Fruit fly (Drosophila melanogaster) whole organism, embryonic: ENCODE measurements around the gene CG42716.

ENCODE experiments used
- Bgb ChIP-seq: fragments of 200-800 bp; sonication (Bioruptor generic); IDR thresholded peaks from 2 replicates; pipeline ENCODE4 v1.3.6; 2022; ENCODE audit warnings: missing biosample characterization, missing genetic modification characterization; ENCODE audit not compliant: partially characterized antibody
- CG10321 ChIP-seq: fragments of 200-800 bp; sonication (Bioruptor generic); IDR thresholded peaks from 2 replicates; pipeline ENCODE4 v1.3.6; 2022; ENCODE audit warnings: missing biosample characterization, missing genetic modification characterization
- CG11085 ChIP-seq: fragments of 200-800 bp; sonication (Bioruptor generic); IDR thresholded peaks from 2 replicates; pipeline ENCODE4 v1.3.6; 2022; ENCODE audit warnings: missing biosample characterization, missing genetic modification characterization
- CG13894 ChIP-seq: fragments of 200-800 bp; sonication (Bioruptor generic); optimal IDR thresholded peaks from 3 replicates; lab custom pipeline; 2018; ENCODE audit warnings: missing biosample characterization, mild to moderate bottlenecking, missing genetic modification characterization, moderate library complexity
- CG16779 ChIP-seq: fragments of 200-800 bp; sonication (Bioruptor generic); IDR thresholded peaks from 2 replicates; pipeline ENCODE4 v1.3.6; 2022; ENCODE audit warnings: missing biosample characterization, missing genetic modification characterization
- CG17359 ChIP-seq: fragments of 200-800 bp; sonication (Bioruptor generic); optimal IDR thresholded peaks from 3 replicates; lab custom pipeline; 2018; ENCODE audit warnings: missing biosample characterization, mild to moderate bottlenecking, missing genetic modification characterization, moderate library complexity
- CG1832 ChIP-seq: fragments of 200-800 bp; sonication (Bioruptor generic); optimal IDR thresholded peaks from 2 replicates; lab custom pipeline; 2017; ENCODE audit warnings: missing biosample characterization, mild to moderate bottlenecking, missing genetic modification characterization, inconsistent platforms
- CG18599 ChIP-seq: fragments of 200-800 bp; sonication (Bioruptor generic); optimal IDR thresholded peaks from 3 replicates; lab custom pipeline; 2017; ENCODE audit warnings: missing biosample characterization, missing genetic modification characterization, mild to moderate bottlenecking, moderate library complexity, missing genetic modification reagents
- CG18764 ChIP-seq: fragments of 200-800 bp; sonication (Bioruptor generic); optimal IDR thresholded peaks from 3 replicates; lab custom pipeline; 2016; ENCODE audit warnings: missing biosample characterization, missing genetic modification characterization
- CG32767 ChIP-seq: fragments of 200-800 bp; sonication (Bioruptor generic); IDR thresholded peaks from 2 replicates; pipeline ENCODE4 v1.3.6; 2022; ENCODE audit warnings: missing biosample characterization, missing genetic modification characterization
- CG3726 ChIP-seq: fragments of 200-800 bp; sonication (Bioruptor generic); IDR thresholded peaks from 3 replicates; pipeline ENCODE4, ENCODE4 v1.3.6; 2022; ENCODE audit warnings: missing biosample characterization, missing genetic modification characterization
- CG3995 ChIP-seq: fragments of 200-800 bp; sonication (Bioruptor generic); optimal IDR thresholded peaks from 3 replicates; lab custom pipeline; 2016; ENCODE audit warnings: missing biosample characterization, missing genetic modification characterization
- CG4360 ChIP-seq: fragments of 200-800 bp; sonication (Bioruptor generic); IDR thresholded peaks from 2 replicates; pipeline ENCODE4 v1.3.6; 2022; ENCODE audit warnings: missing biosample characterization, missing genetic modification characterization
- CG5953 ChIP-seq: fragments of 200-800 bp; sonication (Bioruptor generic); IDR thresholded peaks from 2 replicates; pipeline ENCODE4 v1.3.6; 2022; ENCODE audit warnings: missing biosample characterization, missing genetic modification characterization
- CG6272 ChIP-seq: fragments of 200-800 bp; sonication (Bioruptor generic); IDR thresholded peaks from 2 replicates; pipeline ENCODE4 v1.3.6; 2022; ENCODE audit warnings: missing biosample characterization, missing genetic modification characterization
- CG6765 ChIP-seq: fragments of 200-800 bp; sonication (Bioruptor generic); optimal IDR thresholded peaks from 3 replicates; lab custom pipeline; 2017; ENCODE audit warnings: missing biosample characterization, mild to moderate bottlenecking, missing genetic modification characterization
- CG7556 ChIP-seq: fragments of 200-800 bp; sonication (Bioruptor generic); optimal IDR thresholded peaks from 2 replicates; lab custom pipeline; 2017; ENCODE audit warnings: missing biosample characterization, mild to moderate bottlenecking, missing genetic modification characterization
- CTCF ChIP-seq: fragments of 200-800 bp; sonication (Bioruptor generic); optimal IDR thresholded peaks from 2 replicates; lab custom pipeline; 2017; ENCODE audit warnings: missing biosample characterization, mild to moderate bottlenecking, missing genetic modification characterization, moderate library complexity
- Dbx ChIP-seq: fragments of 200-800 bp; sonication (Bioruptor generic); IDR thresholded peaks from 3 replicates; pipeline ENCODE4 v1.3.6; 2022; ENCODE audit warnings: missing biosample characterization, missing genetic modification characterization
- Drgx ChIP-seq: fragments of 200-800 bp; sonication (Bioruptor generic); IDR thresholded peaks from 2 replicates; pipeline ENCODE4 v1.3.6; 2022; ENCODE audit warnings: missing biosample characterization, missing genetic modification characterization
- E2f2 ChIP-seq: fragments of 200-800 bp; sonication (Bioruptor generic); IDR thresholded peaks from 2 replicates; pipeline ENCODE4 v1.3.6; 2022; ENCODE audit warnings: missing biosample characterization, missing genetic modification characterization
- Eip74EF ChIP-seq, 2 experiments: fragments of 200-800 bp in 1 of 2; fragments of >200 bp in 1 of 2; sonication (Bioruptor generic) in 1 of 2; optimal IDR thresholded peaks; 2 replicates each; lab custom pipeline; 2017 to 2019; ENCODE audit warnings: missing biosample characterization in 2 of 2, missing genetic modification characterization in 2 of 2, mild to moderate bottlenecking in 1 of 2, moderate library complexity in 1 of 2
- H2.0 ChIP-seq: fragments of 200-800 bp; sonication (Bioruptor generic); IDR thresholded peaks from 2 replicates; pipeline ENCODE4 v1.3.6; 2022; ENCODE audit warnings: missing biosample characterization, missing genetic modification characterization
- Nf-YA ChIP-seq: fragments of 200-800 bp; sonication (Bioruptor generic); IDR thresholded peaks from 2 replicates; pipeline ENCODE4 v1.3.6; 2022; ENCODE audit warnings: missing biosample characterization, missing genetic modification characterization
- Opbp ChIP-seq: fragments of 200-800 bp; sonication (Bioruptor generic); IDR thresholded peaks from 3 replicates; pipeline ENCODE4 v1.3.6; 2022; ENCODE audit warnings: missing biosample characterization, missing genetic modification characterization; ENCODE audit not compliant: partially characterized antibody
- ash1 ChIP-seq: fragments of 200-800 bp; sonication (Bioruptor generic); optimal IDR thresholded peaks from 2 replicates; lab custom pipeline; 2018; ENCODE audit warnings: missing biosample characterization, mild to moderate bottlenecking, missing genetic modification characterization
- caup ChIP-seq: fragments of 200-800 bp; sonication (Bioruptor generic); optimal IDR thresholded peaks from 3 replicates; lab custom pipeline; 2017; ENCODE audit warnings: missing biosample characterization, mild to moderate bottlenecking, missing genetic modification characterization, moderate library complexity; ENCODE audit not compliant: severe bottlenecking
- cg ChIP-seq: fragments of 200-800 bp; sonication (Bioruptor generic); optimal IDR thresholded peaks from 3 replicates; lab custom pipeline; 2019; ENCODE audit warnings: missing biosample characterization, mild to moderate bottlenecking, missing genetic modification characterization, moderate library complexity
- chm ChIP-seq: fragments of 200-800 bp; sonication (Bioruptor generic); IDR thresholded peaks from 2 replicates; pipeline ENCODE4 v1.3.6; 2022; ENCODE audit warnings: missing biosample characterization, missing genetic modification characterization
- chn ChIP-seq: fragments of 200-800 bp; sonication (Bioruptor generic); optimal IDR thresholded peaks from 2 replicates; lab custom pipeline; 2016; ENCODE audit warnings: missing biosample characterization, missing genetic modification characterization
- crc ChIP-seq: fragments of 200-800 bp; sonication (Bioruptor generic); optimal IDR thresholded peaks from 2 replicates; lab custom pipeline; 2016; ENCODE audit warnings: missing biosample characterization, missing genetic modification characterization
- ewg ChIP-seq: fragments of 200-800 bp; sonication (Bioruptor generic); optimal IDR thresholded peaks from 3 replicates; lab custom pipeline; 2017; ENCODE audit warnings: mild to moderate bottlenecking, missing biosample characterization, missing genetic modification reagents, missing genetic modification characterization
- exex ChIP-seq: fragments of 200-800 bp; sonication (Bioruptor generic); optimal IDR thresholded peaks from 4 replicates; lab custom pipeline; 2018; ENCODE audit warnings: missing biosample characterization, mild to moderate bottlenecking, missing genetic modification characterization, moderate library complexity
- gsb ChIP-seq: fragments of 200-800 bp; sonication (Bioruptor generic); IDR thresholded peaks from 2 replicates; pipeline ENCODE4 v1.3.6; 2022; ENCODE audit warnings: missing biosample characterization, missing genetic modification characterization
- lab ChIP-seq: fragments of 200-800 bp; sonication (Bioruptor generic); optimal IDR thresholded peaks from 3 replicates; lab custom pipeline; 2017; ENCODE audit warnings: missing biosample characterization, missing genetic modification characterization, mild to moderate bottlenecking, moderate library complexity, missing genetic modification reagents
- mld ChIP-seq: fragments of 200-800 bp; sonication (Bioruptor generic); IDR thresholded peaks from 3 replicates; pipeline ENCODE4 v1.3.6; 2022; ENCODE audit warnings: missing biosample characterization, missing genetic modification characterization; ENCODE audit not compliant: partially characterized antibody
- nerfin-2 ChIP-seq: fragments of 200-800 bp; sonication (Bioruptor generic); IDR thresholded peaks from 2 replicates; pipeline ENCODE4 v1.3.6; 2022; ENCODE audit warnings: missing biosample characterization, missing genetic modification characterization; ENCODE audit not compliant: partially characterized antibody
- nom ChIP-seq: fragments of 200-800 bp; sonication (Bioruptor generic); optimal IDR thresholded peaks from 2 replicates; lab custom pipeline; 2017; ENCODE audit warnings: missing biosample characterization, missing genetic modification characterization, mild to moderate bottlenecking, moderate library complexity, missing genetic modification reagents
- pnt ChIP-seq: fragments of 200-800 bp; sonication (Bioruptor generic); optimal IDR thresholded peaks from 3 replicates; lab custom pipeline; 2016; ENCODE audit warnings: missing biosample characterization, missing genetic modification characterization
- pros ChIP-seq: fragments of 200-800 bp; sonication (Bioruptor generic); optimal IDR thresholded peaks from 3 replicates; lab custom pipeline; 2019; ENCODE audit warnings: missing biosample characterization, mild to moderate bottlenecking, missing genetic modification characterization, moderate library complexity
- run ChIP-seq: fragments of 200-800 bp; sonication (Bioruptor generic); optimal IDR thresholded peaks from 3 replicates; lab custom pipeline; 2018; ENCODE audit warnings: missing biosample characterization, mild to moderate bottlenecking, missing genetic modification characterization
- scrt ChIP-seq: fragments of 200-800 bp; sonication (Bioruptor generic); optimal IDR thresholded peaks from 2 replicates; lab custom pipeline; 2018; ENCODE audit warnings: missing biosample characterization, mild to moderate bottlenecking, missing genetic modification characterization, moderate library complexity
- seq ChIP-seq: fragments of 200-800 bp; sonication (Bioruptor generic); IDR thresholded peaks from 2 replicates; pipeline ENCODE4 v1.3.6; 2022; ENCODE audit warnings: missing biosample characterization, missing genetic modification characterization
- stc ChIP-seq: fragments of 200-800 bp; sonication (Bioruptor generic); IDR thresholded peaks from 2 replicates; pipeline ENCODE4 v1.3.6; 2022; ENCODE audit warnings: missing biosample characterization, missing genetic modification characterization
- vfl ChIP-seq: fragments of 200-800 bp; sonication (Bioruptor generic); optimal IDR thresholded peaks from 2 replicates; lab custom pipeline; 2016; ENCODE audit warnings: missing biosample characterization, missing genetic modification characterization
- wek ChIP-seq: fragments of 200-800 bp; sonication (Bioruptor generic); optimal IDR thresholded peaks from 3 replicates; lab custom pipeline; 2018; ENCODE audit warnings: missing biosample characterization, mild to moderate bottlenecking, missing genetic modification characterization, moderate library complexity
- zf30C ChIP-seq: fragments of 200-800 bp; sonication (Bioruptor generic); optimal IDR thresholded peaks from 3 replicates; lab custom pipeline; 2018; ENCODE audit warnings: missing biosample characterization, mild to moderate bottlenecking, missing genetic modification characterization

The CG42716 gene

DNA sequence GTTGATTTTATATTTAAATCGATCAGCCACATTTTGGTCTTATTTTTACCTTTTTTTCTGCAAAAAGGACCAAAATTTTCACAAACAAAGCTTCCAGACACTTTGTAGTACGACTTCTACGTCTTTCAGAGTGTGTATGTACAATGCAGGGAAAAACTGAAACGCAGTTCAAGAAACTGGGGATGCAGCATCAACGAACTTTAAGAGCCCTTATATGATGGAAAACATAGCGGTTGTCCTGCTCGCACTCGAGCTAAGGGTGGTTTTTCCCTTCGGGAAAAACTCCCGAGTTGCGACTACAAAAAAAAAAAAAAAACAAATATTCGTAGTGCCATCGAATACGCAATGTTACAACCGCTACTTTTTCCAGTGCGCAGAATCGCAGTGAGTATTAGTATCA, 6.8 kb downstream of the CG42716 start (continued):
- peak; percentile 88 for TF ChIP-seq CG13894
- TF ChIP-seq CG17359 = peak; percentile 3
- peak; percentile 87 for TF ChIP-seq ewg (GFP tag; lab: Kevin White, UChicago)
- peak; percentile 68; the same call in 1 of the 2 replicates for TF ChIP-seq seq (GFP tag; lab: Robert Waterston, UW)
- no peak for TF ChIP-seq Eip74EF (GFP tag; optimal IDR thresholded peaks at IDR 0.05; lab: Kevin White, UChicago)
- TF ChIP-seq lab (GFP tag; lab: Kevin White, UChicago) = no peak
- TF ChIP-seq pros (GFP tag; lab: Kevin White, UChicago) = peak; percentile 76
- TF ChIP-seq CG5953 (GFP tag; lab: Robert Waterston, UW) = no peak
- peak; percentile 86 for TF ChIP-seq CG10321

DNA sequence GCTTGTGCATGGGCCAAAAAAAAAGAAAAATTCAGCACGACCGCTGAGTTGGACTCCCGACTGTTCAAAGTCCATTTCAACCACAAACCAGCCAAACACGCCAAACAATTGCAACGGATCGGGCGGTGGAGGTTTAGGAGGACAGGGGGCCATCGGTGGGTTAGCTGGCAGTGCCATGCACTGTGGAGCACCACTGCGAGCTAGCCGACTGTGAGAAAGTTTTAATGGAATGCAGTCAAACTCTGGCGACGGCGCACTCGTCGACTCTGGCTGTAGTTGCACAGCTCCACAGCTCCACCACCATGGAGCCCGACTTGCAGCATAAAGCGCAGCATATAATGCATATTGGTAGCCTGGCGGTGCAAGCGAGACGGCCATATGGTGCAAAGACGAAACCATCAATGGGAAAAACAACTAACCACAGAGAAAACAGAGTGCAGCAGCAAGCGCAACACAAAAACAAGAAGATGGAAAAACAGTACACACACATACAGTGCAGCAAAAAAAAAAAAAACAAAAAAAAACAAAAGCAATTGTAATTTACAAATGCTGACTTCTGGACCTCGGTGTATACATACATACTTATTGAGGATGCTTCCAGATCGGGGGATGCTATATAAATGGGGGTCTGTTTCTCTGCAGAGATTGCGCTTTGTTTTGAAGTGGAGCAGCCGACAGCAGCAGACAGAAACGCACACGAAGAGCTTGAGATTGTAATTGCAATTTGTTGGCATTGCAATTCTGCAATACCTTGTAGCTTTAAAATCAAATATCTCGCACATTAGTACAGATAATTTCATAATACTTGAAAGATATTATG, 7.9 kb downstream of the CG42716 start:
- TF ChIP-seq nerfin-2 (GFP tag; lab: Robert Waterston, UW) = no peak
- TF ChIP-seq CG7556 = no peak
- 0 out of 3 replicates have a peak, but pooled peaks have one; percentile 53 for TF ChIP-seq mld (GFP tag; lab: Robert Waterston, UW)
- no peak for TF ChIP-seq CTCF (GFP tag; lab: Kevin White, UChicago)
- no peak for TF ChIP-seq wek (GFP tag; lab: Kevin White, UChicago)
- peak; percentile 79 for TF ChIP-seq Drgx (GFP tag; lab: Robert Waterston, UW)
- TF ChIP-seq cg (GFP tag; lab: Kevin White, UChicago) = peak; percentile 24
- TF ChIP-seq CG16779 (GFP tag; lab: Robert Waterston, UW) = no peak
- TF ChIP-seq CG10321 = peak; percentile 79
- TF ChIP-seq vfl = no peak
- peak; percentile 13; the same call in 1 of the 2 replicates for TF ChIP-seq chm (GFP tag; lab: Robert Waterston, UW)
- TF ChIP-seq pnt (GFP tag; lab: Kevin White, UChicago) = no peak
- 0 out of 2 replicates have a peak, but pooled peaks have one; percentile 11 for TF ChIP-seq Bgb
- TF ChIP-seq chn = no peak
- no peak for TF ChIP-seq gsb (GFP tag; lab: Robert Waterston, UW)
- TF ChIP-seq CG6765 = no peak
- TF ChIP-seq CG3995 (GFP tag; lab: Kevin White, UChicago) = no peak
- no peak for TF ChIP-seq Nf-YA (GFP tag; lab: Robert Waterston, UW)
- TF ChIP-seq scrt (GFP tag; lab: Kevin White, UChicago) = no peak
- TF ChIP-seq CG1832 (GFP tag; lab: Kevin White, UChicago) = peak; percentile 33
- 0 out of 2 replicates have a peak, but pooled peaks have one; percentile 12 for TF ChIP-seq E2f2 (GFP tag; lab: Robert Waterston, UW)
- TF ChIP-seq zf30C = no peak
- 0 out of 3 replicates have a peak, but pooled peaks have one; percentile 27 for TF ChIP-seq Opbp (GFP tag; lab: Robert Waterston, UW)
- 0 out of 2 replicates have a peak, but pooled peaks have one; percentile 13 for TF ChIP-seq stc (GFP tag; lab: Robert Waterston, UW)
- no peak for TF ChIP-seq exex (tag; lab: Kevin White, UChicago)
- no peak for TF ChIP-seq H2.0 (GFP tag; lab: Robert Waterston, UW)
- no peak for TF ChIP-seq run
- no peak for TF ChIP-seq CG3726
- TF ChIP-seq ash1 (GFP tag; lab: Kevin White, UChicago) = peak; percentile 8
- peak; percentile 30; the same call in 1 of the 2 replicates for TF ChIP-seq CG6272 (GFP tag; lab: Robert Waterston, UW)
- TF ChIP-seq nom (GFP tag; lab: Kevin White, UChicago) = peak; percentile 97
- no peak for TF ChIP-seq CG18764
- no peak for TF ChIP-seq CG11085 (GFP tag; lab: Robert Waterston, UW)
- TF ChIP-seq caup = no peak
- no peak for TF ChIP-seq CG32767 (GFP tag; lab: Robert Waterston, UW)
- 0 out of 2 replicates have a peak, but pooled peaks have one; percentile 37 for TF ChIP-seq CG4360 (GFP tag; lab: Robert Waterston, UW)
- TF ChIP-seq Dbx (GFP tag; lab: Robert Waterston, UW) = peak; percentile 7; the same call in 1 of the 3 replicates
- no peak for TF ChIP-seq crc (GFP tag; lab: Kevin White, UChicago)
- no peak for TF ChIP-seq CG18599 (GFP tag; lab: Kevin White, UChicago)
